Fruit fly (Drosophila melanogaster) whole organism, embryonic: ENCODE data around the gene CG46434.

ENCODE experiments used
- CG10321 ChIP-seq: fragments of 200-800 bp; sonication (Bioruptor generic); IDR thresholded peaks from 2 replicates; pipeline ENCODE4 v1.3.6; 2022; ENCODE audit warnings: missing biosample characterization, missing genetic modification characterization
- CG10543 ChIP-seq: fragments of 200-800 bp; sonication (Bioruptor generic); optimal IDR thresholded peaks from 3 replicates; lab custom pipeline; 2017; ENCODE audit warnings: missing biosample characterization, mild to moderate bottlenecking, missing genetic modification characterization, moderate library complexity
- CG11695 ChIP-seq: fragments of 200-800 bp; sonication (Bioruptor generic); IDR thresholded peaks from 3 replicates; pipeline ENCODE4 v1.3.6; 2022; ENCODE audit warnings: missing biosample characterization, missing genetic modification characterization
- CG12104 ChIP-seq: fragments of 200-800 bp; sonication (Bioruptor generic); optimal IDR thresholded peaks from 3 replicates; lab custom pipeline; 2016; ENCODE audit warnings: missing biosample characterization, missing genetic modification characterization
- CG12236 ChIP-seq: fragments of 200-800 bp; sonication (Bioruptor generic); optimal IDR thresholded peaks from 2 replicates; lab custom pipeline; 2016; ENCODE audit warnings: missing biosample characterization, missing genetic modification characterization
- CG12391 ChIP-seq: fragments of 200-800 bp; sonication (Bioruptor generic); optimal IDR thresholded peaks from 3 replicates; lab custom pipeline; 2018; ENCODE audit warnings: missing biosample characterization, mild to moderate bottlenecking, missing genetic modification characterization, moderate library complexity
- CG13894 ChIP-seq: fragments of 200-800 bp; sonication (Bioruptor generic); optimal IDR thresholded peaks from 3 replicates; lab custom pipeline; 2018; ENCODE audit warnings: missing biosample characterization, mild to moderate bottlenecking, missing genetic modification characterization, moderate library complexity
- CG15601 ChIP-seq: fragments of 200-800 bp; sonication (Bioruptor generic); optimal IDR thresholded peaks from 3 replicates; lab custom pipeline; 2019; ENCODE audit warnings: missing biosample characterization, mild to moderate bottlenecking, missing genetic modification characterization, moderate library complexity
- CG17359 ChIP-seq: fragments of 200-800 bp; sonication (Bioruptor generic); optimal IDR thresholded peaks from 3 replicates; lab custom pipeline; 2018; ENCODE audit warnings: missing biosample characterization, mild to moderate bottlenecking, missing genetic modification characterization, moderate library complexity
- CG17361 ChIP-seq: fragments of 200-800 bp; sonication (Bioruptor generic); IDR thresholded peaks from 3 replicates; pipeline ENCODE4 v1.3.6; 2022; ENCODE audit warnings: missing biosample characterization, missing genetic modification characterization
- CG18599 ChIP-seq: fragments of 200-800 bp; sonication (Bioruptor generic); optimal IDR thresholded peaks from 3 replicates; lab custom pipeline; 2017; ENCODE audit warnings: missing biosample characterization, missing genetic modification characterization, mild to moderate bottlenecking, moderate library complexity, missing genetic modification reagents
- CG18619 ChIP-seq: fragments of 200-800 bp; sonication (Bioruptor generic); optimal IDR thresholded peaks from 3 replicates; lab custom pipeline; 2017; ENCODE audit warnings: missing biosample characterization, mild to moderate bottlenecking, missing genetic modification characterization
- CG2889 ChIP-seq: fragments of 200-800 bp; sonication (Bioruptor generic); IDR thresholded peaks from 3 replicates; pipeline ENCODE4 v1.3.6; 2022; ENCODE audit warnings: missing biosample characterization, missing genetic modification characterization
- CG31388 ChIP-seq: fragments of 200-800 bp; sonication (Bioruptor generic); optimal IDR thresholded peaks from 2 replicates; lab custom pipeline; 2016; ENCODE audit warnings: missing biosample characterization, missing genetic modification characterization
- CG32772 ChIP-seq: fragments of 200-800 bp; sonication (Bioruptor generic); IDR thresholded peaks from 2 replicates; pipeline ENCODE4 v1.3.6; 2022; ENCODE audit warnings: missing biosample characterization, missing genetic modification characterization
- CG33557 ChIP-seq: fragments of 200-800 bp; sonication (Bioruptor generic); optimal IDR thresholded peaks from 2 replicates; lab custom pipeline; 2019; ENCODE audit warnings: missing biosample characterization, mild to moderate bottlenecking, missing genetic modification characterization, moderate library complexity
- CG4282 ChIP-seq: fragments of 200-800 bp; sonication (Bioruptor generic); optimal IDR thresholded peaks from 2 replicates; lab custom pipeline; 2016; ENCODE audit warnings: missing biosample characterization, missing genetic modification characterization
- CG4424 ChIP-seq: fragments of 200-800 bp; sonication (Bioruptor generic); optimal IDR thresholded peaks from 3 replicates; lab custom pipeline; 2016; ENCODE audit warnings: missing biosample characterization, missing genetic modification characterization
- CG6175 ChIP-seq: fragments of 200-800 bp; sonication (Bioruptor generic); IDR thresholded peaks from 3 replicates; pipeline ENCODE4 v1.3.6; 2022; ENCODE audit warnings: missing biosample characterization, missing genetic modification characterization
- CG7839 ChIP-seq: fragments of 200-800 bp; sonication (Bioruptor generic); optimal IDR thresholded peaks from 3 replicates; lab custom pipeline; 2018; ENCODE audit warnings: missing biosample characterization, mild to moderate bottlenecking, missing genetic modification characterization, moderate library complexity
- CG9437 ChIP-seq: fragments of 200-800 bp; sonication (Bioruptor generic); optimal IDR thresholded peaks from 2 replicates; lab custom pipeline; 2018; ENCODE audit warnings: missing biosample characterization, mild to moderate bottlenecking, missing genetic modification characterization
- Dp ChIP-seq: fragments of 200-800 bp; sonication (Bioruptor generic); optimal IDR thresholded peaks from 2 replicates; lab custom pipeline; 2018; ENCODE audit warnings: missing biosample characterization, mild to moderate bottlenecking, missing genetic modification characterization, moderate library complexity
- ERR ChIP-seq: fragments of 200-800 bp; sonication (Bioruptor generic); optimal IDR thresholded peaks from 2 replicates; lab custom pipeline; 2016; ENCODE audit warnings: missing biosample characterization, missing genetic modification characterization
- Hand ChIP-seq: fragments of 200-800 bp; sonication (Bioruptor generic); optimal IDR thresholded peaks from 2 replicates; lab custom pipeline; 2017; ENCODE audit warnings: mild to moderate bottlenecking, missing biosample characterization, missing genetic modification reagents, missing genetic modification characterization
- Lim3 ChIP-seq: fragments of 200-800 bp; sonication (Bioruptor generic); IDR thresholded peaks from 2 replicates; pipeline ENCODE4 v1.3.6; 2022; ENCODE audit warnings: missing biosample characterization, missing genetic modification characterization
- Med ChIP-seq: fragments of 200-800 bp; sonication (Bioruptor generic); peaks from one replicate; lab custom pipeline; 2016; ENCODE audit warnings: missing biosample characterization, missing genetic modification characterization, mild to moderate bottlenecking, inconsistent platforms, moderate library complexity
- NC2α ChIP-seq: fragments of 200-800 bp; sonication (Bioruptor generic); optimal IDR thresholded peaks from 2 replicates; lab custom pipeline; 2016; ENCODE audit warnings: missing biosample characterization, missing genetic modification characterization
- Neu2 ChIP-seq: fragments of 200-800 bp; sonication (Bioruptor generic); optimal IDR thresholded peaks from 3 replicates; lab custom pipeline; 2016; ENCODE audit warnings: missing biosample characterization, missing genetic modification characterization, borderline replicate concordance
- Ravus ChIP-seq: fragments of 200-800 bp; sonication (Bioruptor generic); IDR thresholded peaks from 2 replicates; pipeline ENCODE4 v1.3.6; 2022; ENCODE audit warnings: missing biosample characterization, missing genetic modification characterization
- Usf ChIP-seq: fragments of 200-800 bp; sonication (Bioruptor generic); optimal IDR thresholded peaks from 2 replicates; lab custom pipeline; 2017; ENCODE audit warnings: missing genotype, missing biosample characterization, missing genetic modification characterization
- Xbp1 ChIP-seq: fragments of 200-800 bp; sonication (Bioruptor generic); optimal IDR thresholded peaks from 3 replicates; lab custom pipeline; 2016; ENCODE audit warnings: missing biosample characterization, mild to moderate bottlenecking, missing genetic modification characterization
- abd-A ChIP-seq: fragments of 200-800 bp; sonication (Bioruptor generic); optimal IDR thresholded peaks from 3 replicates; lab custom pipeline; 2019; ENCODE audit warnings: missing biosample characterization, mild to moderate bottlenecking, missing genetic modification characterization, moderate library complexity
- bab2 ChIP-seq: fragments of 200-800 bp; sonication (Bioruptor generic); optimal IDR thresholded peaks from 2 replicates; lab custom pipeline; 2016; ENCODE audit warnings: missing biosample characterization, missing genetic modification characterization
- btn ChIP-seq: fragments of 200-800 bp; sonication (Bioruptor generic); optimal IDR thresholded peaks from 2 replicates; lab custom pipeline; 2016; ENCODE audit warnings: missing biosample characterization, missing genetic modification characterization
- cato ChIP-seq: fragments of 200-800 bp; sonication (Bioruptor generic); optimal IDR thresholded peaks from 2 replicates; lab custom pipeline; 2016; ENCODE audit warnings: missing biosample characterization, missing genetic modification characterization, borderline replicate concordance
- dimm ChIP-seq: fragments of 200-800 bp; sonication (Bioruptor generic); IDR thresholded peaks from 2 replicates; pipeline ENCODE4 v1.3.6; 2022; ENCODE audit warnings: missing biosample characterization, missing genetic modification characterization
- dpn ChIP-seq, 2 experiments: fragments of 200-800 bp; sonication (Bioruptor generic); optimal IDR thresholded peaks; 3 replicates each; lab custom pipeline; 2016; ENCODE audit warnings: missing biosample characterization in 2 of 2, missing genetic modification characterization in 2 of 2
- esg ChIP-seq: fragments of 200-800 bp; sonication (Bioruptor generic); conservative IDR thresholded peaks from 2 replicates; pipeline ENCODE4 v1.3.6; 2022; ENCODE audit warnings: missing biosample characterization, missing genetic modification characterization
- fru ChIP-seq: fragments of >200 bp; optimal IDR thresholded peaks from 2 replicates; lab custom pipeline; 2017
- jing ChIP-seq: fragments of 200-800 bp; sonication (Bioruptor generic); optimal IDR thresholded peaks from 2 replicates; lab custom pipeline; 2018; ENCODE audit warnings: missing biosample characterization, mild to moderate bottlenecking, missing genetic modification characterization
- knrl ChIP-seq: fragments of 200-800 bp; sonication (Bioruptor generic); IDR thresholded peaks from 3 replicates; pipeline ENCODE4 v1.3.6; 2022; ENCODE audit warnings: missing biosample characterization, missing genetic modification characterization; ENCODE audit not compliant: partially characterized antibody
- luna ChIP-seq: fragments of 200-800 bp; sonication (Bioruptor generic); optimal IDR thresholded peaks from 2 replicates; lab custom pipeline; 2016; ENCODE audit warnings: missing biosample characterization, missing genetic modification characterization
- nom ChIP-seq: fragments of 200-800 bp; sonication (Bioruptor generic); optimal IDR thresholded peaks from 2 replicates; lab custom pipeline; 2017; ENCODE audit warnings: missing biosample characterization, missing genetic modification characterization, mild to moderate bottlenecking, moderate library complexity, missing genetic modification reagents
- p53 ChIP-seq: fragments of 200-800 bp; sonication (Bioruptor generic); optimal IDR thresholded peaks from 2 replicates; lab custom pipeline; 2016; ENCODE audit warnings: missing biosample characterization, missing genetic modification characterization
- ro ChIP-seq: fragments of 200-800 bp; sonication (Bioruptor generic); IDR thresholded peaks from 2 replicates; pipeline ENCODE4 v1.3.6; 2022; ENCODE audit warnings: missing biosample characterization, missing genetic modification characterization
- schlank ChIP-seq: fragments of 200-800 bp; sonication (Bioruptor generic); optimal IDR thresholded peaks from 2 replicates; lab custom pipeline; 2018; ENCODE audit warnings: missing biosample characterization, mild to moderate bottlenecking, missing genetic modification characterization
- slbo ChIP-seq: fragments of 200-800 bp; sonication (Bioruptor generic); IDR thresholded peaks from 2 replicates; pipeline ENCODE4 v1.3.6; 2022; ENCODE audit warnings: missing biosample characterization, missing genetic modification characterization
- slp2 ChIP-seq: fragments of 200-800 bp; sonication (Bioruptor generic); optimal IDR thresholded peaks from 2 replicates; lab custom pipeline; 2016; ENCODE audit warnings: missing biosample characterization, missing genetic modification characterization
- sna ChIP-seq: fragments of 200-800 bp; sonication (Bioruptor generic); IDR thresholded peaks from 2 replicates; pipeline ENCODE4 v1.3.6; 2022; ENCODE audit warnings: missing biosample characterization, missing genetic modification characterization; ENCODE audit not compliant: partially characterized antibody
- tx ChIP-seq: fragments of 200-800 bp; sonication (Bioruptor generic); optimal IDR thresholded peaks from 2 replicates; lab custom pipeline; 2016; ENCODE audit warnings: missing biosample characterization, missing genetic modification characterization
- unpg ChIP-seq: fragments of 200-800 bp; sonication (Bioruptor generic); optimal IDR thresholded peaks from 3 replicates; lab custom pipeline; 2018; ENCODE audit warnings: missing biosample characterization, mild to moderate bottlenecking, missing genetic modification characterization, moderate library complexity
- usp ChIP-seq: fragments of >200 bp; optimal IDR thresholded peaks from 2 replicates; lab custom pipeline; 2017; ENCODE audit warnings: missing biosample characterization, missing genetic modification characterization

The CG46434 gene

DNA sequence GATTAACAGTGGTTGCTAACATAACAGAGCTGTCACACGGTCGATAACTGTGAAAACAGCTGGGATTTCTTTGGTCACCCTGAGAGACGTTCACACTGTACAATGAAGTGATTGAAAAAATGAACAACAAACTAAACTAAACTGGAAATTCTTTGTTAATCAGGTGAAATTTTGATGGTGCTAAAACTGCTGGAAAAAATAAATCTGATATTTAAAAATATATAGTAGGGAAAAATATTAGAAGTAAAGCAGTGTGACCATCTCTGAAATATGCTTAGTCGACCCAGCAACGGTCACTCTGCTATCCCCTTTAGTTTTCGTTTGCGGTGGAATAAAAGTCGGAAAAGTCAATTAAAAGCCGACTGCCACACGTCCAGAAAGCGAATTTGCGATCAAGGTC lies 42.0 kb upstream of the CG46434 start, which contains the start of the genes CG9231 and CG9330 (continued):
- no peak for TF ChIP-seq jing (GFP tag; lab: Kevin White, UChicago)
- no peak for TF ChIP-seq luna (GFP tag; lab: Kevin White, UChicago)
- TF ChIP-seq unpg (GFP tag; lab: Kevin White, UChicago) = peak; percentile 15
- TF ChIP-seq tx = no peak
- TF ChIP-seq knrl (GFP tag; lab: Robert Waterston, UW) = 0 out of 3 replicates have a peak, but pooled peaks have one; percentile 32
- TF ChIP-seq slbo (GFP tag; lab: Robert Waterston, UW) = no peak
- TF ChIP-seq ro (GFP tag; lab: Robert Waterston, UW) = no peak
- no peak for TF ChIP-seq bab2 (GFP tag; lab: Kevin White, UChicago)
- TF ChIP-seq CG17361 (GFP tag; lab: Robert Waterston, UW) = peak; percentile 38; the same call in 1 of the 3 replicates
- no peak for TF ChIP-seq Usf (GFP tag; lab: Kevin White, UChicago)
- TF ChIP-seq CG7839 (tag; lab: Kevin White, UChicago) = peak; percentile 2
- no peak for TF ChIP-seq nom (GFP tag; lab: Kevin White, UChicago)
- TF ChIP-seq CG15601 (tag; lab: Kevin White, UChicago) = peak; percentile 61
- TF ChIP-seq CG9437 (GFP tag; lab: Kevin White, UChicago) = no peak
- no peak for TF ChIP-seq slp2 (GFP tag; lab: Kevin White, UChicago)
- no peak for TF ChIP-seq CG10321 (GFP tag; lab: Robert Waterston, UW)
- no peak for TF ChIP-seq cato (GFP tag; lab: Kevin White, UChicago)
- no peak for TF ChIP-seq schlank
- no peak for TF ChIP-seq CG33557 (GFP tag; lab: Kevin White, UChicago)
- TF ChIP-seq sna (GFP tag; lab: Robert Waterston, UW) = no peak
- TF ChIP-seq CG10543 (GFP tag; lab: Kevin White, UChicago) = peak; percentile 22
- TF ChIP-seq Hand (GFP tag; lab: Kevin White, UChicago) = no peak
- no peak for TF ChIP-seq Lim3
- TF ChIP-seq CG17359 (tag; lab: Kevin White, UChicago) = no peak
- peak; percentile 32 to 36 for TF ChIP-seq dpn (GFP tag; optimal IDR thresholded peaks at IDR 0.05; lab: Kevin White, UChicago)
- TF ChIP-seq Xbp1 (GFP tag; lab: Kevin White, UChicago) = peak; percentile 45
- TF ChIP-seq CG31388 (GFP tag; lab: Kevin White, UChicago) = no peak
- no peak for TF ChIP-seq p53
- no peak for TF ChIP-seq Ravus (GFP tag; lab: Robert Waterston, UW)
- no peak for TF ChIP-seq ERR (GFP tag; lab: Kevin White, UChicago)
- no peak for TF ChIP-seq CG18599
- TF ChIP-seq btn (GFP tag; lab: Kevin White, UChicago) = no peak
- TF ChIP-seq CG4424 (GFP tag; lab: Kevin White, UChicago) = no peak
- TF ChIP-seq CG12236 (GFP tag; lab: Kevin White, UChicago) = no peak
- no peak for TF ChIP-seq abd-A (tag; lab: Kevin White, UChicago)
- no peak for TF ChIP-seq CG18619 (GFP tag; lab: Kevin White, UChicago)
- no peak for TF ChIP-seq usp (GFP tag; lab: Kevin White, UChicago)
- peak; percentile 83 for TF ChIP-seq Med (GFP tag; lab: Kevin White, UChicago)
- TF ChIP-seq CG4282 (GFP tag; lab: Kevin White, UChicago) = no peak
- no peak for TF ChIP-seq Neu2 (GFP tag; lab: Kevin White, UChicago)
- no peak for TF ChIP-seq dimm
- TF ChIP-seq fru (lab: Kevin White, UChicago) = no peak
- no peak for TF ChIP-seq CG32772 (GFP tag; lab: Robert Waterston, UW)
- TF ChIP-seq CG12391 (tag; lab: Kevin White, UChicago) = peak; percentile 82
- TF ChIP-seq Dp (GFP tag; lab: Kevin White, UChicago) = peak; percentile 39
- TF ChIP-seq NC2α (GFP tag; lab: Kevin White, UChicago) = no peak
- no peak for TF ChIP-seq CG12104
- TF ChIP-seq CG6175 (GFP tag; lab: Robert Waterston, UW) = no peak
- no peak for TF ChIP-seq CG2889 (GFP tag; lab: Robert Waterston, UW)
- TF ChIP-seq CG11695 (GFP tag; lab: Robert Waterston, UW) = no peak
- peak; percentile 41 for TF ChIP-seq CG13894 (tag; lab: Kevin White, UChicago)
- TF ChIP-seq esg = no peak
